Worm (Caenorhabditis elegans): ENCODE data around the gene timm-17B.2.
A peak's percentile ranks its signal among the peaks of the same experiment; 100 is the strongest.

timm-17B.2 gene

DNA sequence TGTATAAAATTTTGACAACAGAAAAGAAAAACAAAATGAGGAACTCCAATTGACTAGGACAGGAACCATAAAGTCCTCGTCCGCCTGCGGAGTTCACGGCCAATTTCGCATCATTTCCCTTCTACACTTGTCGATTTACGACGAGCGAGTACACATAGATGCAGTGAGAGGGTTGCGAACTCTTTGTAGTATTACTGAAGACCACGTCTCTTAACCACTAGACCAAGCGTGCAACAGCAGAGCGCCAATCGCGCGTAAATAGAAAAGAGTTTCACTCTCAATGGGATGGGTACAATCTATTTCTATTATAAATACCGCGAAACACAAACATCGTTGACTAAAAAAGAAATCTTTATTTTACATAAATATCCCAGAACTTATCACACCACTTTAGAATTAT is 21.1 kb upstream of the timm-17B.2 start (continued):
- TF ChIP-seq mdl-1 (tag; optimal IDR thresholded peaks at IDR 0.05) (no peak), nhr-6 (tag; optimal IDR thresholded peaks at IDR 0.05) (peak; percentile 74), nhr-10 (tag; optimal IDR thresholded peaks at IDR 0.05) (no peak), blmp-1 (tag; optimal IDR thresholded peaks at IDR 0.05; ENCODE audit: insufficient read depth) (no peak), ceh-16 (tag; optimal IDR thresholded peaks at IDR 0.05) (peak; percentile 9), fos-1 (tag; optimal IDR thresholded peaks at IDR 0.05) (peak; percentile 72), egl-27 (tag; optimal IDR thresholded peaks at IDR 0.05) (peak; percentile 59), mab-5 (tag; optimal IDR thresholded peaks at IDR 0.05) (peak; percentile 32), sma-3 (GFP tag; optimal IDR thresholded peaks at IDR 0.05) (peak; percentile 81), lin-39 (tag; optimal IDR thresholded peaks at IDR 0.05) (no peak), lin-11 (tag; optimal IDR thresholded peaks at IDR 0.05) (peak; percentile 44), peb-1 (tag; optimal IDR thresholded peaks at IDR 0.05) (no peak), crh-2 (tag; optimal IDR thresholded peaks at IDR 0.05) (peak; percentile 85), elt-1 (tag; optimal IDR thresholded peaks at IDR 0.05) (no peak)

DNA sequence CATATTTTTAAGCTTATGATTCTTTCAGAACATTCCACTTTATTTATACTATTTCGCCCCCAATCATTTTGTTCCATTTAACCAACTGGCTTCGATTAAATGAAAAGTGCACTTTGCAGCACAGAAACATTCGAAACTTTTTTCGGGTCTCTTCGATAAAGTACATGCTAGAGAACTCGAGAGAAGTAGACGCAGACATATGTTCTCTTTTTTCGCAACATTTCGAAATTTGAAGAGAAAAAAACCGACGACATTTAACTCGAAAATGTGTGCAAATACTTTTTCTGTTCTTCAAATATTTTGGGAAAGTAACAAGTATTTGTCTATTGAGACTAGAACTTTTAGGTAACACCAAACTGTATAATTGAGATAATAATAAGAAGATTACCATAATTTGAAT is 19.5 kb upstream of the timm-17B.2 start:
- peak; percentile 84 for TF ChIP-seq C34F6.9 (tag; optimal IDR thresholded peaks at IDR 0.05)
- TF ChIP-seq nhr-129 (tag; optimal IDR thresholded peaks at IDR 0.05) = peak; percentile 81
- TF ChIP-seq crh-2 (tag; optimal IDR thresholded peaks at IDR 0.05) = peak; percentile 46
- TF ChIP-seq unc-55 (GFP tag; optimal IDR thresholded peaks at IDR 0.05) = peak; percentile 41
- TF ChIP-seq fos-1 (tag; optimal IDR thresholded peaks at IDR 0.05) = peak; percentile 43
- no peak for TF ChIP-seq ceh-82 (tag; optimal IDR thresholded peaks at IDR 0.05)
- no peak for TF ChIP-seq snpc-4 (tag; optimal IDR thresholded peaks at IDR 0.05)
- no peak for TF ChIP-seq nhr-11 (tag; optimal IDR thresholded peaks at IDR 0.05)

DNA sequence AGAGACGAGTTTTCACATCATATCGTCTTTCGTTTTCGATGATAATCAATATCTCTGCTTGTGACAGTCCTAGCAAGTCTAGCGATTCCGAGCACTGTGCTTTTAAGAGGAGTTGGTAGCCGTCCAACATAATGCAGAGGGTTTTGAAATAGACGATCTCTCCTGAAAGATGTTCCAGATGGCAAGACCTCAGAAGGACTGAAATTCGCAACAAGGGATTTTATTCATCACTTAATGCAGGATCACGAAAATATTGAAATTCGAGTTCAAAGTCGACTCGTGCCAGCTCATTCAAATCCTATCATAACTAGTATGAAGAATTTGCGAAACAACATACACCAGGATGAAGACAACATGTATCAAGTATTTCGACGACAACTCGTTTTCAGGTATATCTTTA is 18.9 kb upstream of the timm-17B.2 start, which contains the start of gene D2096.7:
Gene D2096.7, minus strand, starts transcription at position 130 of the 400 bp plus-strand sequence.
- no peak for TF ChIP-seq ztf-11 (tag; optimal IDR thresholded peaks at IDR 0.05)
- no peak for TF ChIP-seq ceh-16 (tag; optimal IDR thresholded peaks at IDR 0.05)
- no peak for TF ChIP-seq nhr-25 (tag; optimal IDR thresholded peaks at IDR 0.05)
- no peak for TF ChIP-seq R02D3.7 (tag; optimal IDR thresholded peaks at IDR 0.05)
- TF ChIP-seq nhr-23 (tag; optimal IDR thresholded peaks at IDR 0.05) = no peak
- TF ChIP-seq crh-2 (tag; optimal IDR thresholded peaks at IDR 0.05) = peak; percentile 20
- peak; percentile 3 for TF ChIP-seq Y55F3AM.14 (GFP tag; optimal IDR thresholded peaks at IDR 0.05)

DNA sequence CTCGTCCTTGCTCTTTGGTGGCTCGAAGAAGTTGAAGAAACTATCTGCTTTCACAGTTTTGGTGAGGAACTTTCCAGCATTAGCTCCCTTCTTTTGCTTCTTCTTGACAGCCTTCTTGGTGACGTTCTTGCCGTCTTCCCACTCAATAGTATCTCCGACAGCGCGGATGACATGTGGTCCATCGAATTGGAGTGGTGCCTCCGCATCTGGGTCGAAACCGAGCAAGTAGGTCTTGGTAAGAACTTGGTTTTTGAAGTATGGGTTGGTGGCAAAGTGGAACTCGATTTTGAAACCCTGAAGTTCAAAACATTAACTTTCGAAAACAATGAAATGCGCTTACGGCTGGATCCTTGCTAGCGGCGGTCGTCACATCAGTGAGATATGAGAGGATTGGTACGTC is 18.2 kb upstream of the timm-17B.2 start:
- TF ChIP-seq aly-2 (tag; optimal IDR thresholded peaks at IDR 0.05) (no peak), lin-39 (tag; optimal IDR thresholded peaks at IDR 0.05) (no peak), F13H6.1 (tag; optimal IDR thresholded peaks at IDR 0.05) (no peak), ztf-1 (GFP tag; conservative IDR thresholded peaks at IDR 0.05) (no peak), elt-3 (tag; optimal IDR thresholded peaks at IDR 0.05) (no peak), nhr-10 (tag; optimal IDR thresholded peaks at IDR 0.05) (no peak), unc-62 (GFP tag; optimal IDR thresholded peaks at IDR 0.05) (no peak), ztf-4 (tag; optimal IDR thresholded peaks at IDR 0.05) (no peak), nhr-23 (tag; optimal IDR thresholded peaks at IDR 0.05) (no peak), sma-9 (GFP tag; optimal IDR thresholded peaks at IDR 0.05) (no peak), sma-9 (tag; optimal IDR thresholded peaks at IDR 0.05) (no peak), ceh-16 (tag; optimal IDR thresholded peaks at IDR 0.05) (no peak)

DNA sequence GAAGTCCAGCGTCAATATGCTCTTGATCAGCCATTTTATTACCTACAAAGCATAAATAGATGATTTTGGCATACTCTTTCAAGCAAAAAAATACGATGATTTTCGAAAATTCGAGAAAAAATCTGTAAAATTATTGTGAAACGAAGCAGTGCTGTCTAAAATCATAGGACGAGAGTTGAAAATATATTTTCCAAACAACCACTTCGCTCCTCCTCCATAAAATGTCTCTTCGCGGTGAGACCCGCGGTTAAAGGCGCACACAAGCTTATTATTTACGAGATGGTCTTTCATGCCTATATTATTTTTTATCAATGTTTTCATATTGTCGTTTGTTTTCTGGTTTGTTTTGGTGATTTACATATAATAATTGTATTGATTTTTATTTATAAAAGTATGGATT is 17.2 kb upstream of the timm-17B.2 start, which contains the start of gene nap-1:
Gene nap-1, minus strand, starts transcription at position 42 of the 400 bp plus-strand sequence.
- TF ChIP-seq gmeb-1 (tag; optimal IDR thresholded peaks at IDR 0.05) (peak; percentile 76), crh-2 (tag; optimal IDR thresholded peaks at IDR 0.05) (peak; percentile 73), nhr-21 (tag; optimal IDR thresholded peaks at IDR 0.05) (peak; percentile 55), nhr-23 (tag; optimal IDR thresholded peaks at IDR 0.05) (no peak), lin-13 (GFP tag; optimal IDR thresholded peaks at IDR 0.05) (peak; percentile 63), R02D3.7 (tag; optimal IDR thresholded peaks at IDR 0.05) (peak; percentile 90), unc-39 (tag; optimal IDR thresholded peaks at IDR 0.05) (no peak), skn-1 (tag; optimal IDR thresholded peaks at IDR 0.05) (peak; percentile 17), sem-4 (tag; optimal IDR thresholded peaks at IDR 0.05) (peak; percentile 0), nhr-129 (tag; optimal IDR thresholded peaks at IDR 0.05) (peak; percentile 87), C34F6.9 (tag; optimal IDR thresholded peaks at IDR 0.05) (peak; percentile 88), unc-55 (GFP tag; optimal IDR thresholded peaks at IDR 0.05) (peak; percentile 95), lsy-2 (tag; optimal IDR thresholded peaks at IDR 0.05) (peak; percentile 63 to 90), ZK546.5 (tag; optimal IDR thresholded peaks at IDR 0.05) (peak; percentile 8), mdl-1 (tag; optimal IDR thresholded peaks at IDR 0.05) (peak in 1 of 2 experiments; percentile 11), ztf-11 (tag; optimal IDR thresholded peaks at IDR 0.05) (no peak), snpc-4 (tag; optimal IDR thresholded peaks at IDR 0.05) (peak; percentile 66), sma-3 (GFP tag; optimal IDR thresholded peaks at IDR 0.05) (peak; percentile 44), nhr-25 (tag; optimal IDR thresholded peaks at IDR 0.05) (peak; percentile 73), egl-27 (tag; optimal IDR thresholded peaks at IDR 0.05) (no peak), fos-1 (tag; optimal IDR thresholded peaks at IDR 0.05) (peak; percentile 61), lin-11 (tag; optimal IDR thresholded peaks at IDR 0.05) (peak; percentile 2), ceh-82 (tag; optimal IDR thresholded peaks at IDR 0.05) (peak; percentile 19), sma-9 (GFP tag; optimal IDR thresholded peaks at IDR 0.05) (peak; percentile 71), sma-9 (tag; optimal IDR thresholded peaks at IDR 0.05) (no peak), elt-3 (tag; optimal IDR thresholded peaks at IDR 0.05) (no peak), nhr-11 (tag; optimal IDR thresholded peaks at IDR 0.05) (no peak), mab-5 (tag; optimal IDR thresholded peaks at IDR 0.05) (peak; percentile 53), F13H6.1 (tag; optimal IDR thresholded peaks at IDR 0.05) (peak; percentile 46)
